Worm (Caenorhabditis elegans): ENCODE measurements around the gene W06D11.2.

DNA sequence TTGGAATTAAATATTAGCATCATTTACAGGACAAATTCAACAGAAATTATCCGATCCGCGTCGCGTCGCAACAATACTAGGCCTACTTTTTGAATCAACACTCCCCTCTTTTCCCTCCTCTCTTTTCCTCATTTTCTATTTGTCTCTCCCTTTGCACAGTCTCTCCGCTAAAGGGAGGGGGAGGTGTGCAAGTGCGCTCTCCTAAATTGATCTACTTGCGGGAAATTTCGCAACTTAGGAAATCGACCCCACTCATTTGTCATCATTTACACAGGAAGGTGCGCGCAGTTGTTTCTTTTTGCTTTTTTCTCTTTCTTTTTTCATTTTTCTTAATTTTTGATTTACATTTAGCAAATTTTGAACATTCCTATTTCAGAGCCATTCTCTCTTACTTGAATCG, 13.6 kb downstream of the W06D11.2 start, which contains the start of gene C04B4.2:
- TF ChIP-seq him-1 (tag; optimal IDR thresholded peaks at IDR 0.05) (no peak), W03F9.2 (tag; optimal IDR thresholded peaks at IDR 0.05) (no peak), dao-5 (tag; optimal IDR thresholded peaks at IDR 0.05) (no peak)

Measured in whole organism, L4/young adult.